Fruit fly (Drosophila melanogaster) whole organism, embryonic: ENCODE data around the gene mRpL50.

Source experiments
- Bteb2 ChIP-seq: fragments of 200-800 bp; sonication (Bioruptor generic); optimal IDR thresholded peaks from 2 replicates; lab custom pipeline; 2016; ENCODE audit warnings: missing biosample characterization, missing genetic modification characterization
- CG10321 ChIP-seq: fragments of 200-800 bp; sonication (Bioruptor generic); IDR thresholded peaks from 2 replicates; pipeline ENCODE4 v1.3.6; 2022; ENCODE audit warnings: missing biosample characterization, missing genetic modification characterization
- CG10543 ChIP-seq: fragments of 200-800 bp; sonication (Bioruptor generic); optimal IDR thresholded peaks from 3 replicates; lab custom pipeline; 2017; ENCODE audit warnings: missing biosample characterization, mild to moderate bottlenecking, missing genetic modification characterization, moderate library complexity
- CG10979 ChIP-seq: fragments of 200-800 bp; sonication (Bioruptor generic); optimal IDR thresholded peaks from 2 replicates; lab custom pipeline; 2018; ENCODE audit warnings: missing biosample characterization, mild to moderate bottlenecking, missing genetic modification characterization, moderate library complexity
- CG13123 ChIP-seq: fragments of 200-800 bp; sonication (Bioruptor generic); optimal IDR thresholded peaks from 2 replicates; lab custom pipeline; 2016; ENCODE audit warnings: missing biosample characterization, missing genetic modification characterization
- CG17829 ChIP-seq: fragments of 200-800 bp; optimal IDR thresholded peaks from 2 replicates; lab custom pipeline; 2019; ENCODE audit warnings: missing biosample characterization, mild to moderate bottlenecking, missing genetic modification characterization, moderate library complexity
- CG17912 ChIP-seq: fragments of 200-800 bp; sonication (Bioruptor generic); optimal IDR thresholded peaks from 2 replicates; lab custom pipeline; 2018; ENCODE audit warnings: missing biosample characterization, mild to moderate bottlenecking, missing genetic modification characterization
- CG18476 ChIP-seq: fragments of 200-800 bp; sonication (Bioruptor generic); optimal IDR thresholded peaks from 2 replicates; lab custom pipeline; 2016; ENCODE audit warnings: missing biosample characterization, mild to moderate bottlenecking, missing genetic modification characterization
- CG2712 ChIP-seq: fragments of 200-800 bp; optimal IDR thresholded peaks from 3 replicates; lab custom pipeline; 2019; ENCODE audit warnings: missing biosample characterization, mild to moderate bottlenecking, missing genetic modification characterization, moderate library complexity
- CG30020 ChIP-seq: fragments of 200-800 bp; optimal IDR thresholded peaks from 2 replicates; lab custom pipeline; 2019; ENCODE audit warnings: missing biosample characterization, mild to moderate bottlenecking, missing genetic modification characterization, moderate library complexity
- CG5953 ChIP-seq: fragments of 200-800 bp; sonication (Bioruptor generic); IDR thresholded peaks from 2 replicates; pipeline ENCODE4 v1.3.6; 2022; ENCODE audit warnings: missing biosample characterization, missing genetic modification characterization
- CG6689 ChIP-seq: fragments of 200-800 bp; sonication (Bioruptor generic); IDR thresholded peaks from 2 replicates; pipeline ENCODE4 v1.3.6; 2022; ENCODE audit warnings: missing biosample characterization, missing genetic modification characterization
- CG7372 ChIP-seq: fragments of 200-800 bp; sonication (Bioruptor generic); IDR thresholded peaks from 2 replicates; pipeline ENCODE4 v1.3.6; 2022; ENCODE audit warnings: missing biosample characterization, missing genetic modification characterization
- CG7987 ChIP-seq: fragments of 200-800 bp; sonication (Bioruptor generic); optimal IDR thresholded peaks from 2 replicates; lab custom pipeline; 2018; ENCODE audit warnings: missing biosample characterization, mild to moderate bottlenecking, missing genetic modification characterization, moderate library complexity
- CG8359 ChIP-seq: fragments of 200-800 bp; sonication (Bioruptor generic); optimal IDR thresholded peaks from 2 replicates; lab custom pipeline; 2017; ENCODE audit warnings: missing biosample characterization, mild to moderate bottlenecking, missing genetic modification characterization, borderline replicate concordance
- CG8944 ChIP-seq: fragments of 200-800 bp; sonication (Bioruptor generic); optimal IDR thresholded peaks from 3 replicates; lab custom pipeline; 2016; ENCODE audit warnings: missing biosample characterization, missing genetic modification characterization
- D19A ChIP-seq: fragments of 200-800 bp; optimal IDR thresholded peaks from 3 replicates; lab custom pipeline; 2019; ENCODE audit warnings: missing biosample characterization, mild to moderate bottlenecking, missing genetic modification characterization, moderate library complexity
- Drgx ChIP-seq: fragments of 200-800 bp; sonication (Bioruptor generic); IDR thresholded peaks from 2 replicates; pipeline ENCODE4 v1.3.6; 2022; ENCODE audit warnings: missing biosample characterization, missing genetic modification characterization
- HHEX ChIP-seq: fragments of 200-800 bp; sonication (Bioruptor generic); optimal IDR thresholded peaks from 3 replicates; lab custom pipeline; 2017; ENCODE audit warnings: missing biosample characterization, mild to moderate bottlenecking, missing genetic modification characterization, missing genetic modification reagents
- HLH4C ChIP-seq: fragments of 200-800 bp; sonication (Bioruptor generic); IDR thresholded peaks from 3 replicates; pipeline ENCODE4 v1.3.6; 2022; ENCODE audit warnings: missing biosample characterization, missing genetic modification characterization; ENCODE audit not compliant: partially characterized antibody
- PHDP ChIP-seq: fragments of 200-800 bp; sonication (Bioruptor generic); optimal IDR thresholded peaks from 3 replicates; lab custom pipeline; 2018; ENCODE audit warnings: missing biosample characterization, mild to moderate bottlenecking, missing genetic modification characterization, moderate library complexity
- Rx ChIP-seq: fragments of 200-800 bp; sonication (Bioruptor generic); IDR thresholded peaks from 2 replicates; pipeline ENCODE4 v1.3.6; 2022; ENCODE audit warnings: missing biosample characterization, missing genetic modification characterization
- Sin3A ChIP-seq: fragments of >200 bp; optimal IDR thresholded peaks from 2 replicates; lab custom pipeline; 2018
- Sry-β ChIP-seq: fragments of 200-800 bp; sonication (Bioruptor generic); optimal IDR thresholded peaks from 2 replicates; lab custom pipeline; 2018; ENCODE audit warnings: missing biosample characterization, mild to moderate bottlenecking, missing genetic modification characterization, moderate library complexity
- Trl ChIP-seq, 3 experiments: fragments of >200 bp in 2 of 3; fragments of 200-800 bp in 1 of 3; sonication (Bioruptor generic) in 1 of 3; optimal IDR thresholded peaks; 2 replicates in 1 of 3; 3 replicates in 2 of 3; lab custom pipeline; 2016 to 2017; ENCODE audit warnings: missing biosample characterization in 1 of 3, missing genetic modification characterization in 1 of 3
- Xbp1 ChIP-seq: fragments of 200-800 bp; sonication (Bioruptor generic); optimal IDR thresholded peaks from 3 replicates; lab custom pipeline; 2016; ENCODE audit warnings: missing biosample characterization, mild to moderate bottlenecking, missing genetic modification characterization
- bowl ChIP-seq: fragments of 200-800 bp; sonication (Bioruptor generic); IDR thresholded peaks from 2 replicates; pipeline ENCODE4 v1.3.6; 2022; ENCODE audit warnings: missing biosample characterization, missing genetic modification characterization
- bsh ChIP-seq, 2 experiments: fragments of 200-800 bp; sonication (Bioruptor generic); optimal IDR thresholded peaks; 2 replicates each; lab custom pipeline; 2017 to 2018; ENCODE audit warnings: mild to moderate bottlenecking in 2 of 2, missing biosample characterization in 2 of 2, missing genetic modification characterization in 2 of 2, moderate library complexity in 1 of 2
- caup ChIP-seq: fragments of 200-800 bp; sonication (Bioruptor generic); optimal IDR thresholded peaks from 3 replicates; lab custom pipeline; 2017; ENCODE audit warnings: missing biosample characterization, mild to moderate bottlenecking, missing genetic modification characterization, moderate library complexity; ENCODE audit not compliant: severe bottlenecking
- crol ChIP-seq: fragments of 200-800 bp; sonication (Bioruptor generic); IDR thresholded peaks from 2 replicates; pipeline ENCODE4 v1.3.6; 2022; ENCODE audit warnings: missing biosample characterization, missing genetic modification characterization
- dysf ChIP-seq: fragments of 200-800 bp; sonication (Bioruptor generic); IDR thresholded peaks from 3 replicates; pipeline ENCODE4 v1.3.6; 2022; ENCODE audit warnings: missing biosample characterization, missing genetic modification characterization
- ftz-f1 ChIP-seq: fragments of 200-800 bp; sonication (Bioruptor generic); optimal IDR thresholded peaks from 2 replicates; lab custom pipeline; 2016; ENCODE audit warnings: missing biosample characterization, missing genetic modification characterization
- gro ChIP-seq: fragments of 200-800 bp; sonication (Bioruptor generic); optimal IDR thresholded peaks from 2 replicates; lab custom pipeline; 2016; ENCODE audit warnings: missing biosample characterization, missing genetic modification characterization
- h ChIP-seq: fragments of >200 bp; optimal IDR thresholded peaks from 2 replicates; lab custom pipeline; 2017
- ind ChIP-seq: fragments of 200-800 bp; sonication (Bioruptor generic); optimal IDR thresholded peaks from 3 replicates; lab custom pipeline; 2016; ENCODE audit warnings: missing biosample characterization, missing genetic modification characterization
- insv ChIP-seq, 2 experiments: fragments of 200-800 bp; sonication (Bioruptor generic); optimal IDR thresholded peaks; 3 replicates each; lab custom pipeline; 2016 to 2018; ENCODE audit warnings: missing biosample characterization in 2 of 2, missing genetic modification characterization in 2 of 2
- jigr1 ChIP-seq: fragments of 200-800 bp; sonication (Bioruptor generic); IDR thresholded peaks from 3 replicates; pipeline ENCODE4 v1.3.6; 2022; ENCODE audit warnings: missing biosample characterization, missing genetic modification characterization
- pan ChIP-seq, 4 experiments: fragments of >200 bp in 3 of 4; fragments of 200-800 bp in 1 of 4; sonication (Bioruptor generic) in 1 of 4; optimal IDR thresholded peaks in 3 of 4; IDR thresholded peaks in 1 of 4; 2 replicates each; pipeline versions ENCODE4 v1.3.6 to Lab custom; 2017 to 2022; ENCODE audit warnings: missing biosample characterization in 2 of 4, missing genetic modification characterization in 2 of 4, mixed read lengths in 1 of 4
- pb ChIP-seq: fragments of 200-800 bp; sonication (Bioruptor generic); optimal IDR thresholded peaks from 3 replicates; lab custom pipeline; 2016; ENCODE audit warnings: missing biosample characterization, missing genetic modification characterization
- pho ChIP-seq: fragments of 200-800 bp; sonication (Bioruptor generic); optimal IDR thresholded peaks from 2 replicates; lab custom pipeline; 2016; ENCODE audit warnings: missing biosample characterization, missing genetic modification characterization
- salm ChIP-seq: fragments of 200-800 bp; sonication (Bioruptor generic); optimal IDR thresholded peaks from 2 replicates; lab custom pipeline; 2018; ENCODE audit warnings: missing biosample characterization, mild to moderate bottlenecking, missing genetic modification characterization
- sim ChIP-seq: fragments of 200-800 bp; sonication (Bioruptor generic); IDR thresholded peaks from 2 replicates; pipeline ENCODE4 v1.3.6; 2022; ENCODE audit warnings: missing biosample characterization, missing genetic modification characterization
- sob ChIP-seq: fragments of 200-800 bp; sonication (Bioruptor generic); IDR thresholded peaks from 2 replicates; pipeline ENCODE4 v1.3.6; 2022; ENCODE audit warnings: missing biosample characterization, missing genetic modification characterization
- sr ChIP-seq: fragments of 200-800 bp; sonication (Bioruptor generic); IDR thresholded peaks from 3 replicates; pipeline ENCODE4 v1.3.6; 2022; ENCODE audit warnings: missing biosample characterization, missing genetic modification characterization
- ssp ChIP-seq: fragments of 200-800 bp; sonication (Bioruptor generic); IDR thresholded peaks from 2 replicates; pipeline ENCODE4 v1.3.6; 2022; ENCODE audit warnings: missing biosample characterization, missing genetic modification characterization
- stc ChIP-seq: fragments of 200-800 bp; sonication (Bioruptor generic); IDR thresholded peaks from 2 replicates; pipeline ENCODE4 v1.3.6; 2022; ENCODE audit warnings: missing biosample characterization, missing genetic modification characterization
- tna ChIP-seq: fragments of 200-800 bp; sonication (Bioruptor generic); IDR thresholded peaks from 2 replicates; pipeline ENCODE4 v1.3.6; 2022; ENCODE audit warnings: missing biosample characterization, missing genetic modification characterization; ENCODE audit not compliant: partially characterized antibody
- vnd ChIP-seq: fragments of 200-800 bp; sonication (Bioruptor generic); IDR thresholded peaks from 3 replicates; pipeline ENCODE4 v1.3.6; 2022; ENCODE audit warnings: missing biosample characterization, missing genetic modification characterization; ENCODE audit not compliant: partially characterized antibody
- wdn ChIP-seq: fragments of 200-800 bp; sonication (Bioruptor generic); IDR thresholded peaks from 2 replicates; pipeline ENCODE4 v1.3.6; 2022; ENCODE audit warnings: missing biosample characterization, missing genetic modification characterization
- wor ChIP-seq: fragments of 200-800 bp; sonication (Bioruptor generic); IDR thresholded peaks from 2 replicates; pipeline ENCODE4 v1.3.6; 2022; ENCODE audit warnings: missing biosample characterization, missing genetic modification characterization

The mRpL50 gene

DNA sequence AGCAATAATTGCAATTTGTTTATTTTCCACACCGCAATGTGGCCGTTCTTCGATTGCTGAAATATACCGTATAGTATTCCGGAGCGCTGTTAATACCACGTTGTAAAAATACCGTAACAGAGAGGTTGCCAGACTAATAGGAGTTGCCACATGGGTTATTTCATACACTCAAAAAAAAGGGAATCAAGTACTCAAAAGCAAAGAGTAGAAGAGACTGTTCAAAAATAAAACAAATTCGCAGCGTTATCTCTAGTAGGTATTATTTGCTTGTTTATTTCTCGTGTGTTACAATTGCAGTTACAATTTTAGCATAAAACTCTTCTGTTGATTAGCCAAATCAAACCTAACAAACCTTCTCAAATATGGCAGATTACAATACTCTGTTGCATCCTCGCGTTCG is 6.7 kb upstream of the mRpL50 start, which contains the start of gene MED4 (continued):
- TF ChIP-seq CG8944 (GFP tag; lab: Kevin White, UChicago) (peak; percentile 87), dysf (GFP tag; lab: Robert Waterston, UW) (peak; percentile 78), jigr1 (GFP tag; lab: Robert Waterston, UW) (no peak), CG7372 (GFP tag; lab: Robert Waterston, UW) (peak; percentile 36; the same call in 1 of the 2 replicates), sim (GFP tag; lab: Robert Waterston, UW) (peak; percentile 45; the same call in 1 of the 2 replicates), CG5953 (peak; percentile 61; the same call in 1 of the 2 replicates), sr (GFP tag; lab: Robert Waterston, UW) (0 out of 3 replicates have a peak, but pooled peaks have one; percentile 24), PHDP (tag; lab: Kevin White, UChicago) (peak; percentile 83), CG17912 (GFP tag; lab: Kevin White, UChicago) (no peak), wdn (GFP tag; lab: Robert Waterston, UW) (peak; percentile 67), Rx (GFP tag; lab: Robert Waterston, UW) (peak; percentile 62), salm (peak; percentile 36), insv (GFP tag; optimal IDR thresholded peaks at IDR 0.05; lab: Kevin White, UChicago) (peak in 1 of 2 experiments; percentile 17), CG10543 (GFP tag; lab: Kevin White, UChicago) (peak; percentile 25), HHEX (peak; percentile 71), ssp (GFP tag; lab: Robert Waterston, UW) (peak; percentile 63), bowl (GFP tag; lab: Robert Waterston, UW) (peak; percentile 54; the same call in 1 of the 2 replicates), CG7987 (GFP tag; lab: Kevin White, UChicago) (peak; percentile 65), CG18476 (GFP tag; lab: Kevin White, UChicago) (peak; percentile 55), ftz-f1 (GFP tag; lab: Kevin White, UChicago) (no peak), Sin3A (lab: Kevin White, UChicago) (peak; percentile 60), CG30020 (tag; lab: Kevin White, UChicago) (peak; percentile 73), vnd (GFP tag; lab: Robert Waterston, UW) (no peak), wor (GFP tag; lab: Robert Waterston, UW) (no peak), sob (GFP tag; lab: Robert Waterston, UW) (peak; percentile 82), bsh (GFP tag; optimal IDR thresholded peaks at IDR 0.05; lab: Kevin White, UChicago) (peak; percentile 48 to 71), CG10321 (GFP tag; lab: Robert Waterston, UW) (no peak), Drgx (GFP tag; lab: Robert Waterston, UW) (peak; percentile 83), pan (optimal IDR thresholded peaks at IDR 0.05; lab: Kevin White, UChicago) (no peak), pan (GFP tag; optimal IDR thresholded peaks at IDR 0.05 in 1 of 2, IDR thresholded peaks at IDR 0.05 in 1 of 2) (peak in 1 of 2 experiments; percentile 85), CG6689 (GFP tag; lab: Robert Waterston, UW) (0 out of 2 replicates have a peak, but pooled peaks have one; percentile 53), CG17829 (peak; percentile 69), HLH4C (GFP tag; lab: Robert Waterston, UW) (no peak), Sry-β (GFP tag; lab: Kevin White, UChicago) (peak; percentile 16), pb (GFP tag; lab: Kevin White, UChicago) (peak; percentile 75), crol (GFP tag; lab: Robert Waterston, UW) (no peak), Trl (optimal IDR thresholded peaks at IDR 0.05; lab: Kevin White, UChicago) (no peak), Trl (GFP tag; optimal IDR thresholded peaks at IDR 0.05; lab: Kevin White, UChicago) (peak; percentile 84), tna (GFP tag; lab: Robert Waterston, UW) (no peak), h (lab: Kevin White, UChicago) (no peak), CG13123 (peak; percentile 71), CG10979 (peak; percentile 69), caup (GFP tag; lab: Kevin White, UChicago) (peak; percentile 75), pho (peak; percentile 86), gro (GFP tag; lab: Kevin White, UChicago) (peak; percentile 89), CG2712 (tag; lab: Kevin White, UChicago) (peak; percentile 77), ind (peak; percentile 84), stc (peak; percentile 75), Bteb2 (peak; percentile 84), Xbp1 (GFP tag; lab: Kevin White, UChicago) (peak; percentile 89), D19A (tag; lab: Kevin White, UChicago) (peak; percentile 45), CG8359 (GFP tag; lab: Kevin White, UChicago) (no peak)
